Fruit fly (Drosophila melanogaster) whole organism, embryonic: Measurements from ENCODE around the gene CG42538.

Experiments
- Ada2b ChIP-seq: fragments of 200-800 bp; sonication (Bioruptor generic); IDR thresholded peaks from 2 replicates; pipeline ENCODE4 v1.3.6; 2022; ENCODE audit warnings: missing biosample characterization, missing genetic modification characterization
- Atf3 ChIP-seq: fragments of 200-800 bp; sonication (Bioruptor generic); optimal IDR thresholded peaks from 3 replicates; lab custom pipeline; 2016; ENCODE audit warnings: missing biosample characterization, missing genetic modification characterization
- Bgb ChIP-seq: fragments of 200-800 bp; sonication (Bioruptor generic); IDR thresholded peaks from 2 replicates; pipeline ENCODE4 v1.3.6; 2022; ENCODE audit warnings: missing biosample characterization, missing genetic modification characterization; ENCODE audit not compliant: partially characterized antibody
- CG11247 ChIP-seq: fragments of 200-800 bp; sonication (Bioruptor generic); IDR thresholded peaks from 2 replicates; pipeline ENCODE4 v1.3.6; 2022; ENCODE audit warnings: missing biosample characterization, missing genetic modification characterization
- CG13123 ChIP-seq: fragments of 200-800 bp; sonication (Bioruptor generic); optimal IDR thresholded peaks from 2 replicates; lab custom pipeline; 2016; ENCODE audit warnings: missing biosample characterization, missing genetic modification characterization
- CG14050 ChIP-seq: fragments of 200-800 bp; sonication (Bioruptor generic); IDR thresholded peaks from 3 replicates; pipeline ENCODE4 v1.3.6; 2022; ENCODE audit warnings: missing biosample characterization, missing genetic modification characterization
- CG1529 ChIP-seq: fragments of 200-800 bp; sonication (Bioruptor generic); optimal IDR thresholded peaks from 3 replicates; lab custom pipeline; 2018; ENCODE audit warnings: missing biosample characterization, missing genetic modification characterization
- CG15696 ChIP-seq: fragments of 200-800 bp; sonication (Bioruptor generic); optimal IDR thresholded peaks from 2 replicates; lab custom pipeline; 2019; ENCODE audit warnings: missing biosample characterization, mild to moderate bottlenecking, missing genetic modification characterization, moderate library complexity
- CG18262 ChIP-seq: fragments of 200-800 bp; optimal IDR thresholded peaks from 3 replicates; lab custom pipeline; 2019; ENCODE audit warnings: missing biosample characterization, mild to moderate bottlenecking, missing genetic modification characterization, moderate library complexity
- CG1832 ChIP-seq: fragments of 200-800 bp; sonication (Bioruptor generic); optimal IDR thresholded peaks from 2 replicates; lab custom pipeline; 2017; ENCODE audit warnings: missing biosample characterization, mild to moderate bottlenecking, missing genetic modification characterization, inconsistent platforms
- CG2120 ChIP-seq: fragments of 200-800 bp; sonication (Bioruptor generic); optimal IDR thresholded peaks from 3 replicates; lab custom pipeline; 2016; ENCODE audit warnings: missing biosample characterization, missing genetic modification characterization
- CG2712 ChIP-seq: fragments of 200-800 bp; optimal IDR thresholded peaks from 3 replicates; lab custom pipeline; 2019; ENCODE audit warnings: missing biosample characterization, mild to moderate bottlenecking, missing genetic modification characterization, moderate library complexity
- CG2889 ChIP-seq: fragments of 200-800 bp; sonication (Bioruptor generic); IDR thresholded peaks from 3 replicates; pipeline ENCODE4 v1.3.6; 2022; ENCODE audit warnings: missing biosample characterization, missing genetic modification characterization
- CG31365 ChIP-seq: fragments of 200-800 bp; sonication (Bioruptor generic); optimal IDR thresholded peaks from 2 replicates; lab custom pipeline; 2018; ENCODE audit warnings: missing biosample characterization, mild to moderate bottlenecking, missing genetic modification characterization
- CG4282 ChIP-seq: fragments of 200-800 bp; sonication (Bioruptor generic); optimal IDR thresholded peaks from 2 replicates; lab custom pipeline; 2016; ENCODE audit warnings: missing biosample characterization, missing genetic modification characterization
- CHES-1-like ChIP-seq: fragments of 200-800 bp; sonication (Bioruptor generic); optimal IDR thresholded peaks from 2 replicates; lab custom pipeline; 2016; ENCODE audit warnings: missing biosample characterization, missing genetic modification characterization
- Camta ChIP-seq: fragments of 200-800 bp; sonication (Bioruptor generic); optimal IDR thresholded peaks from 2 replicates; lab custom pipeline; 2016; ENCODE audit warnings: missing biosample characterization, missing genetic modification characterization
- Dref ChIP-seq: fragments of 200-800 bp; sonication (Bioruptor generic); IDR thresholded peaks from 2 replicates; pipeline ENCODE4 v1.3.6; 2022; ENCODE audit warnings: missing biosample characterization, missing genetic modification characterization
- H2.0 ChIP-seq: fragments of 200-800 bp; sonication (Bioruptor generic); IDR thresholded peaks from 2 replicates; pipeline ENCODE4 v1.3.6; 2022; ENCODE audit warnings: missing biosample characterization, missing genetic modification characterization
- Kr ChIP-seq: fragments of 200-800 bp; sonication (Bioruptor generic); optimal IDR thresholded peaks from 2 replicates; lab custom pipeline; 2017; ENCODE audit warnings: missing biosample characterization, mild to moderate bottlenecking, missing genetic modification characterization
- Myb ChIP-seq: fragments of 200-800 bp; sonication (Bioruptor generic); optimal IDR thresholded peaks from 2 replicates; lab custom pipeline; 2016; ENCODE audit warnings: missing biosample characterization, missing genetic modification characterization
- Nf-YA ChIP-seq: fragments of 200-800 bp; sonication (Bioruptor generic); IDR thresholded peaks from 2 replicates; pipeline ENCODE4 v1.3.6; 2022; ENCODE audit warnings: missing biosample characterization, missing genetic modification characterization
- NfI ChIP-seq: fragments of 200-800 bp; sonication (Bioruptor generic); optimal IDR thresholded peaks from 3 replicates; lab custom pipeline; 2018; ENCODE audit warnings: missing biosample characterization, mild to moderate bottlenecking, missing genetic modification characterization, moderate library complexity
- Opbp ChIP-seq: fragments of 200-800 bp; sonication (Bioruptor generic); IDR thresholded peaks from 3 replicates; pipeline ENCODE4 v1.3.6; 2022; ENCODE audit warnings: missing biosample characterization, missing genetic modification characterization; ENCODE audit not compliant: partially characterized antibody
- Rfx ChIP-seq: fragments of 200-800 bp; sonication (Bioruptor generic); IDR thresholded peaks from 2 replicates; pipeline ENCODE4 v1.3.6; 2022; ENCODE audit warnings: missing biosample characterization, missing genetic modification characterization
- YL-1 ChIP-seq: fragments of 200-800 bp; sonication (Bioruptor generic); optimal IDR thresholded peaks from 3 replicates; lab custom pipeline; 2017; ENCODE audit warnings: missing biosample characterization, mild to moderate bottlenecking, missing genetic modification characterization
- al ChIP-seq: fragments of 200-800 bp; sonication (Bioruptor generic); IDR thresholded peaks from 2 replicates; pipeline ENCODE4 v1.3.6; 2022; ENCODE audit warnings: missing biosample characterization, missing genetic modification characterization
- bab2 ChIP-seq: fragments of 200-800 bp; sonication (Bioruptor generic); optimal IDR thresholded peaks from 2 replicates; lab custom pipeline; 2016; ENCODE audit warnings: missing biosample characterization, missing genetic modification characterization
- crp ChIP-seq, 2 experiments: fragments of 200-800 bp; sonication (Bioruptor generic); optimal IDR thresholded peaks; 2 replicates in 1 of 2; 3 replicates in 1 of 2; lab custom pipeline; 2017; ENCODE audit warnings: missing biosample characterization in 2 of 2, missing genetic modification characterization in 2 of 2, mild to moderate bottlenecking in 1 of 2, moderate library complexity in 1 of 2
- ftz-f1 ChIP-seq: fragments of 200-800 bp; sonication (Bioruptor generic); optimal IDR thresholded peaks from 2 replicates; lab custom pipeline; 2016; ENCODE audit warnings: missing biosample characterization, missing genetic modification characterization
- gcm ChIP-seq: fragments of 200-800 bp; sonication (Bioruptor generic); optimal IDR thresholded peaks from 2 replicates; lab custom pipeline; 2019; ENCODE audit warnings: missing biosample characterization, mild to moderate bottlenecking, missing genetic modification characterization, moderate library complexity
- gsb ChIP-seq: fragments of 200-800 bp; sonication (Bioruptor generic); IDR thresholded peaks from 2 replicates; pipeline ENCODE4 v1.3.6; 2022; ENCODE audit warnings: missing biosample characterization, missing genetic modification characterization
- gsb-n ChIP-seq: fragments of 200-800 bp; sonication (Bioruptor generic); optimal IDR thresholded peaks from 3 replicates; lab custom pipeline; 2018; ENCODE audit warnings: missing biosample characterization, mild to moderate bottlenecking, missing genetic modification characterization
- gt ChIP-seq: fragments of 200-800 bp; sonication (Bioruptor generic); IDR thresholded peaks from 2 replicates; pipeline ENCODE4 v1.3.6; 2022; ENCODE audit warnings: missing biosample characterization, missing genetic modification characterization
- kni ChIP-seq: fragments of 200-800 bp; sonication (Bioruptor generic); optimal IDR thresholded peaks from 3 replicates; lab custom pipeline; 2017; ENCODE audit warnings: mild to moderate bottlenecking, missing biosample characterization, missing genetic modification reagents, missing genetic modification characterization
- lmd ChIP-seq: fragments of 200-800 bp; sonication (Bioruptor generic); IDR thresholded peaks from 2 replicates; pipeline ENCODE4 v1.3.6; 2022; ENCODE audit warnings: missing biosample characterization, missing genetic modification characterization
- luna ChIP-seq: fragments of 200-800 bp; sonication (Bioruptor generic); optimal IDR thresholded peaks from 2 replicates; lab custom pipeline; 2016; ENCODE audit warnings: missing biosample characterization, missing genetic modification characterization
- nom ChIP-seq: fragments of 200-800 bp; sonication (Bioruptor generic); optimal IDR thresholded peaks from 2 replicates; lab custom pipeline; 2017; ENCODE audit warnings: missing biosample characterization, missing genetic modification characterization, mild to moderate bottlenecking, moderate library complexity, missing genetic modification reagents
- pb ChIP-seq: fragments of 200-800 bp; sonication (Bioruptor generic); optimal IDR thresholded peaks from 3 replicates; lab custom pipeline; 2016; ENCODE audit warnings: missing biosample characterization, missing genetic modification characterization
- prd ChIP-seq, 3 experiments: fragments of >200 bp in 2 of 3; fragments of 200-800 bp in 1 of 3; sonication (Bioruptor generic) in 1 of 3; optimal IDR thresholded peaks in 2 of 3; IDR thresholded peaks in 1 of 3; 2 replicates in 2 of 3; 3 replicates in 1 of 3; pipeline versions ENCODE4 v1.3.6 to Lab custom; 2017 to 2022; ENCODE audit warnings: missing biosample characterization in 1 of 3, missing genetic modification characterization in 1 of 3
- pros ChIP-seq: fragments of 200-800 bp; sonication (Bioruptor generic); optimal IDR thresholded peaks from 3 replicates; lab custom pipeline; 2019; ENCODE audit warnings: missing biosample characterization, mild to moderate bottlenecking, missing genetic modification characterization, moderate library complexity
- shn ChIP-seq: fragments of 200-800 bp; sonication (Bioruptor generic); optimal IDR thresholded peaks from 3 replicates; lab custom pipeline; 2016; ENCODE audit warnings: missing biosample characterization, missing genetic modification characterization
- ssp ChIP-seq: fragments of 200-800 bp; sonication (Bioruptor generic); IDR thresholded peaks from 2 replicates; pipeline ENCODE4 v1.3.6; 2022; ENCODE audit warnings: missing biosample characterization, missing genetic modification characterization
- ttk ChIP-seq: fragments of 200-800 bp; sonication (Bioruptor generic); IDR thresholded peaks from 2 replicates; pipeline ENCODE4 v2.1.2; 2022; ENCODE audit warnings: missing biosample characterization, missing genetic modification characterization
- twi ChIP-seq: fragments of 200-800 bp; optimal IDR thresholded peaks from 2 replicates; lab custom pipeline; 2019; ENCODE audit warnings: missing biosample characterization, mild to moderate bottlenecking, missing genetic modification characterization, moderate library complexity
- zen ChIP-seq: fragments of 200-800 bp; sonication (Bioruptor generic); optimal IDR thresholded peaks from 3 replicates; lab custom pipeline; 2018; ENCODE audit warnings: missing biosample characterization, mild to moderate bottlenecking, missing genetic modification characterization, moderate library complexity
- zf30C ChIP-seq: fragments of 200-800 bp; sonication (Bioruptor generic); optimal IDR thresholded peaks from 3 replicates; lab custom pipeline; 2018; ENCODE audit warnings: missing biosample characterization, mild to moderate bottlenecking, missing genetic modification characterization

The CG42538 gene

DNA sequence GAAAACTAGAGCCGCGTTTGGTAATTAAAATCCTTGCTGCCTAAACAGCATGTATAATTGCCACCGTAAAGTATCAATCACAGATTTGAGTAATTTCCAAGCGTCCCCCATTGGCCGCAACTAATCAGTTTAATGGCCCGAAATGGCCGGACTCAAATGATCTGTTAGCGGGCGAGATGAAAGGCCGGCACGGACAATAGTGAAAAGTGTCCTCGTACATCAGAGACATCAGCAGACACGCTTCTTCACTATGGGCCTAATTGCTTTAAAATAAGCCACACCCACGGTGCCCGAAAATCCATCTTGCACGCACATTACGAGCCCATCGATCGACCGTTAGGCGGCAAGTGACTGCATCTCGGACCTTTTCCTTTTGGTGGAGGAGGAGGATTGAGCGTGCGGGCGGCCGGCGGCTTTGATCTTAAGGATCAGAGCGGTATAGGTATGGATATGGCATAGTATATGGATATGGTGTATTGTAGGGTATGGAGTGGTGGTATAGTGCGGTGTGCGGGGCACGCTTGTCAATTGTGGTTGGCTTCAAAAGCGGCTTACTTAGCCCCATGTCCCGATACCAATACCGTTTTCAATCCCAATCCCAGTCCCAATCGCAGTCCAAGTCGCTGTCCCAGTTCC lies 21.9 kb upstream of the CG42538 start (continued):
- peak; percentile 95 for TF ChIP-seq zen
- no peak for TF ChIP-seq Ada2b (GFP tag; lab: Robert Waterston, UW)
- peak; percentile 61 for TF ChIP-seq kni (GFP tag; lab: Kevin White, UChicago)
- no peak for TF ChIP-seq prd (optimal IDR thresholded peaks at IDR 0.05; lab: Kevin White, UChicago)
- peak; percentile 63; the same call in 2 of the 3 replicates for TF ChIP-seq prd (GFP tag; IDR thresholded peaks at IDR 0.05; lab: Robert Waterston, UW)
- TF ChIP-seq gt: no peak
- peak; percentile 12 for TF ChIP-seq pros (GFP tag; lab: Kevin White, UChicago)
- no peak for TF ChIP-seq CG13123 (GFP tag; lab: Kevin White, UChicago)
- TF ChIP-seq Opbp (GFP tag; lab: Robert Waterston, UW): 0 out of 3 replicates have a peak, but pooled peaks have one; percentile 30
- TF ChIP-seq Nf-YA: no peak
- no peak for TF ChIP-seq CG14050 (GFP tag; lab: Robert Waterston, UW)
- TF ChIP-seq gsb-n: peak; percentile 42
- no peak for TF ChIP-seq bab2 (GFP tag; lab: Kevin White, UChicago)
- TF ChIP-seq twi (tag; lab: Kevin White, UChicago): peak; percentile 16
- TF ChIP-seq al (GFP tag; lab: Robert Waterston, UW): no peak

DNA sequence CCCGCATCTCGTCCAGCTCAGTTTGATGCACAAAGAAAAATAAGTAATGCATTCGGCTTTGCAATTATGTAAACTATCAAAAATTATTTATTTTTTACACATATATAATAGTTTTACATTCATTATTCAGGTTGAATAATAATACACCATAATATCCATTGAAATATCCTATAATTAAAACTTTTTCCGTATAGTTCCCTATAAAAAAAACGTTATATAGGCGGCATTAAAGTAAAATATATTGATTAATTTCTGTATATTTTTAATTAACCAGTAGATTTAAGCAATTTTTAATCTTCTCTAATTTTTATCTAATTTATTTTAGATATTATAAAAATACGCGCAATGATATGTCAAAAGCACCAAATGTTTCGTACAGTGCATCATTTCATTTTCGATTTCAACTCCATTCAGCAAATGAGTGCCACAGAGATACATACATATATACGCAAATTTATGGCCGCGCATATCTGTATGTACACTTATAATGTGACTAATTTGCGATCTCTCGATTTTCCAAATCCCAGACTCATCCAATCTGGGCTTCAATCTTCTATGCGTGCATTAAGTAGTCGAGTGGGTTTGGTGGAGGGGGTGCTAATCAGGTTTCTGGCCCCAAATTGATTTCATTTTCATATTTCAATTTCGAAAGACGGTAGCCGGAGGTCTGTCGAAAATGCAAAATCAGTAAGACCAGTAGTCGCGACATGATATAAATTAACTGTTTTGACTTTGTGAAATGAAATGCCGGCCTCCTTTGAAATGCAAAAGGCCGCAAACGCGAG lies 20.9 kb upstream of the CG42538 start:
- TF ChIP-seq Camta (GFP tag; lab: Kevin White, UChicago) (no peak), shn (GFP tag; lab: Kevin White, UChicago) (no peak), crp (GFP tag; optimal IDR thresholded peaks at IDR 0.05; lab: Kevin White, UChicago) (no peak), gcm (GFP tag; lab: Kevin White, UChicago) (no peak), Atf3 (GFP tag; lab: Kevin White, UChicago) (no peak), pb (no peak), gsb (no peak), CG2120 (no peak), CHES-1-like (no peak), Kr (GFP tag; lab: Kevin White, UChicago) (no peak), Bgb (GFP tag; lab: Robert Waterston, UW) (no peak), ttk (GFP tag; lab: Robert Waterston, UW) (no peak), luna (GFP tag; lab: Kevin White, UChicago) (no peak), CG2889 (no peak), Rfx (GFP tag; lab: Robert Waterston, UW) (no peak), al (GFP tag; lab: Robert Waterston, UW) (no peak), CG1529 (GFP tag; lab: Kevin White, UChicago) (no peak), CG4282 (GFP tag; lab: Kevin White, UChicago) (no peak), H2.0 (GFP tag; lab: Robert Waterston, UW) (no peak), nom (no peak), ssp (GFP tag; lab: Robert Waterston, UW) (no peak), ftz-f1 (GFP tag; lab: Kevin White, UChicago) (no peak), CG18262 (peak; percentile 70), zf30C (GFP tag; lab: Kevin White, UChicago) (peak; percentile 45), CG31365 (no peak), Myb (GFP tag; lab: Kevin White, UChicago) (no peak), CG15696 (tag; lab: Kevin White, UChicago) (peak; percentile 49), NfI (GFP tag; lab: Kevin White, UChicago) (no peak), lmd (GFP tag; lab: Robert Waterston, UW) (no peak), YL-1 (GFP tag; lab: Kevin White, UChicago) (no peak), prd (optimal IDR thresholded peaks at IDR 0.05; lab: Kevin White, UChicago) (no peak), prd (GFP tag; IDR thresholded peaks at IDR 0.05; lab: Robert Waterston, UW) (no peak), CG1832 (GFP tag; lab: Kevin White, UChicago) (no peak), bab2 (GFP tag; lab: Kevin White, UChicago) (no peak), Dref (GFP tag; lab: Robert Waterston, UW) (no peak), CG2712 (peak; percentile 70), CG11247 (GFP tag; lab: Robert Waterston, UW) (no peak)
